Fruit fly (Drosophila melanogaster): ENCODE results near the gene Dyro.

The Dyro gene

DNA sequence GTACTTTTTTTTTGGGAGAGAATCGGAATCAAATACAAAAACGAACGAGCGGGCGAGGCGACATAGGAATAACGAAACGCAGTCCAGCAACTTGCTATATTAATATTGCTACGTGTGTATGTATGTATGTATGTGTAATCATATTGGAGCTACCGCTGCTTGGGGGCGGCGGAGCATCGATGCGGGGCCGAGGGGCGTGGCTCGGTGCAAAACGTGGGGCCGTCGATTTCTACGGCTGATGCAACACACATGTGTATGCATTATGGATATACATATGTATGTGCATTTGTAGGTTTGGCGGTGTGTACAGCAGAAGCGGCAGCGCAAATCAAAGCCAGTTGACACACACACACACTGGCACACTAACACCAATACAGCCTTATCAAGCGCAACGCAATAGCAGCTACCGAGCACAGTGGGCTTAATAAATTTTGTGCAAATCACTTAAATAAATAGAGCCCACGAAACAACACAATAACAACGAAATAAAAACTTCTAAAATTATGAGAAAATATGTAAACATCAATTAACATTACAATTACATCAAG is 3.5 kb downstream of the Dyro start (continued):
- TF ChIP-seq HHEX (GFP tag; optimal IDR thresholded peaks at IDR 0.05): no peak
- TF ChIP-seq stc (GFP tag; IDR thresholded peaks at IDR 0.05): peak; percentile 47
- TF ChIP-seq hth (optimal IDR thresholded peaks at IDR 0.05): no peak
- TF ChIP-seq slp2 (GFP tag; optimal IDR thresholded peaks at IDR 0.05): no peak
- no peak for TF ChIP-seq zfh1 (GFP tag; IDR thresholded peaks at IDR 0.05)
- no peak for TF ChIP-seq CG9437 (GFP tag; optimal IDR thresholded peaks at IDR 0.05)
- TF ChIP-seq CG7963 (GFP tag; IDR thresholded peaks at IDR 0.05; ENCODE audit: partially characterized antibody): no peak
- no peak for TF ChIP-seq CG1602 (GFP tag; optimal IDR thresholded peaks at IDR 0.05)
- TF ChIP-seq CG3995 (GFP tag; optimal IDR thresholded peaks at IDR 0.05): no peak
- TF ChIP-seq dmrt11E (tag; optimal IDR thresholded peaks at IDR 0.05): no peak
- TF ChIP-seq chinmo (GFP tag; IDR thresholded peaks at IDR 0.05; ENCODE audit: partially characterized antibody): peak; percentile 99
- no peak for TF ChIP-seq CG33557 (GFP tag; optimal IDR thresholded peaks at IDR 0.05)
- TF ChIP-seq CG3281 (GFP tag; optimal IDR thresholded peaks at IDR 0.05): no peak
- no peak for TF ChIP-seq CG14860 (GFP tag; IDR thresholded peaks at IDR 0.05; ENCODE audit: partially characterized antibody)
- TF ChIP-seq CG17802 (tag; optimal IDR thresholded peaks at IDR 0.05): no peak
- TF ChIP-seq run (tag; optimal IDR thresholded peaks at IDR 0.05): no peak
- TF ChIP-seq ranshi (GFP tag; IDR thresholded peaks at IDR 0.05): peak; percentile 61
- peak; percentile 79 for TF ChIP-seq row (GFP tag; IDR thresholded peaks at IDR 0.05)
- TF ChIP-seq org-1 (GFP tag; optimal IDR thresholded peaks at IDR 0.05): no peak
- TF ChIP-seq dan (GFP tag; IDR thresholded peaks at IDR 0.05): no peak
- TF ChIP-seq Tbp (GFP tag; optimal IDR thresholded peaks at IDR 0.05): no peak
- TF ChIP-seq lov (optimal IDR thresholded peaks at IDR 0.05): no peak
- no peak for TF ChIP-seq lov (GFP tag; IDR thresholded peaks at IDR 0.05)
- no peak for TF ChIP-seq Poxn (GFP tag; IDR thresholded peaks at IDR 0.05)
- 0 out of 2 replicates have a peak, but pooled peaks have one; percentile 26 for TF ChIP-seq tna (GFP tag; IDR thresholded peaks at IDR 0.05; ENCODE audit: partially characterized antibody)
- no peak for TF ChIP-seq CG30020 (tag; optimal IDR thresholded peaks at IDR 0.05)
- TF ChIP-seq Meics (GFP tag; optimal IDR thresholded peaks at IDR 0.05): no peak
- no peak for TF ChIP-seq NK7.1 (GFP tag; optimal IDR thresholded peaks at IDR 0.05)
- TF ChIP-seq kay (GFP tag; optimal IDR thresholded peaks at IDR 0.05): no peak
- TF ChIP-seq maf-S (GFP tag; optimal IDR thresholded peaks at IDR 0.05): no peak
- TF ChIP-seq z (GFP tag; IDR thresholded peaks at IDR 0.05): no peak
- TF ChIP-seq abd-A (tag; optimal IDR thresholded peaks at IDR 0.05): peak; percentile 56
- peak; percentile 49 for TF ChIP-seq E2f1 (GFP tag; IDR thresholded peaks at IDR 0.05)
- no peak for TF ChIP-seq BtbVII (GFP tag; optimal IDR thresholded peaks at IDR 0.05)
- TF ChIP-seq D19B (GFP tag; optimal IDR thresholded peaks at IDR 0.05): no peak
- no peak for TF ChIP-seq CG43689 (GFP tag; IDR thresholded peaks at IDR 0.05)
- peak; percentile 51 for TF ChIP-seq gem (tag; optimal IDR thresholded peaks at IDR 0.05)
- 0 out of 3 replicates have a peak, but pooled peaks have one; percentile 29 for TF ChIP-seq Opbp (GFP tag; IDR thresholded peaks at IDR 0.05; ENCODE audit: partially characterized antibody)
- TF ChIP-seq ro (GFP tag; IDR thresholded peaks at IDR 0.05): no peak
- no peak for TF ChIP-seq crc (GFP tag; optimal IDR thresholded peaks at IDR 0.05)
- TF ChIP-seq cg (GFP tag; optimal IDR thresholded peaks at IDR 0.05): peak; percentile 87
- no peak for TF ChIP-seq CG3726 (GFP tag; IDR thresholded peaks at IDR 0.05)
- no peak for TF ChIP-seq CHES-1-like (GFP tag; optimal IDR thresholded peaks at IDR 0.05)
- TF ChIP-seq CG12219 (GFP tag; optimal IDR thresholded peaks at IDR 0.05): no peak
- TF ChIP-seq vvl (GFP tag; IDR thresholded peaks at IDR 0.05): peak; percentile 79
- no peak for TF ChIP-seq nerfin-2 (GFP tag; IDR thresholded peaks at IDR 0.05; ENCODE audit: partially characterized antibody)
- TF ChIP-seq Trl (optimal IDR thresholded peaks at IDR 0.05): no peak
- TF ChIP-seq Trl (GFP tag; optimal IDR thresholded peaks at IDR 0.05): no peak
- TF ChIP-seq CG18764 (GFP tag; optimal IDR thresholded peaks at IDR 0.05): no peak
- no peak for TF ChIP-seq jumu (GFP tag; optimal IDR thresholded peaks at IDR 0.05)
- no peak for TF ChIP-seq ssp (GFP tag; IDR thresholded peaks at IDR 0.05)
- no peak for TF ChIP-seq sqz (GFP tag; optimal IDR thresholded peaks at IDR 0.05)

Measured in whole organism, embryonic.